Fruit fly (Drosophila melanogaster): Measurements from ENCODE around the gene Gip.
A peak's percentile ranks its signal among the peaks of the same experiment; 100 is the strongest.

Gene Gip

dm6 chrX:10324836-10325566 is 4.7 kb downstream of the Gip start:
- TF ChIP-seq cic (GFP tag; optimal IDR thresholded peaks at IDR 0.05) (no peak), tj (GFP tag; optimal IDR thresholded peaks at IDR 0.05) (peak; percentile 66), CG7045 (GFP tag; optimal IDR thresholded peaks at IDR 0.05) (no peak), pad (GFP tag; optimal IDR thresholded peaks at IDR 0.05) (no peak), Hr96 (GFP tag; optimal IDR thresholded peaks at IDR 0.05) (no peak), Clk (GFP tag; optimal IDR thresholded peaks at IDR 0.05) (no peak), CG7101 (tag; optimal IDR thresholded peaks at IDR 0.05) (peak; percentile 19), Mnt (GFP tag; optimal IDR thresholded peaks at IDR 0.05) (peak; percentile 9), cnc (optimal IDR thresholded peaks at IDR 0.05) (no peak), CG11617 (GFP tag; optimal IDR thresholded peaks at IDR 0.05) (peak; percentile 57), bab1 (GFP tag; optimal IDR thresholded peaks at IDR 0.05) (no peak), CG33017 (tag; optimal IDR thresholded peaks at IDR 0.05) (no peak), kay (GFP tag; ENCODE audit: borderline replicate concordance) (no peak), Crg-1 (GFP tag; optimal IDR thresholded peaks at IDR 0.05) (no peak), ovo (GFP tag; optimal IDR thresholded peaks at IDR 0.05) (peak; percentile 94), CG5204 (GFP tag; optimal IDR thresholded peaks at IDR 0.05) (peak; percentile 20), CG1620 (GFP tag; optimal IDR thresholded peaks at IDR 0.05) (peak; percentile 15), CG14711 (tag; optimal IDR thresholded peaks at IDR 0.05) (peak; percentile 9), toe (GFP tag; optimal IDR thresholded peaks at IDR 0.05) (no peak), CG12768 (GFP tag; optimal IDR thresholded peaks at IDR 0.05) (no peak)

- TF ChIP-seq Mnt (GFP tag; optimal IDR thresholded peaks at IDR 0.05) (no peak), CG7045 (GFP tag; optimal IDR thresholded peaks at IDR 0.05) (no peak), tj (GFP tag; optimal IDR thresholded peaks at IDR 0.05) (peak; percentile 73)
Observed at dm6 chrX:10322292-10322691, 7.4 kb downstream of the Gip start.

dm6 chrX:10320425-10320978 is 9.2 kb downstream of the Gip start:
- TF ChIP-seq cnc (optimal IDR thresholded peaks at IDR 0.05) (no peak), Clk (GFP tag; optimal IDR thresholded peaks at IDR 0.05) (no peak), pad (GFP tag; optimal IDR thresholded peaks at IDR 0.05) (no peak), CG11617 (GFP tag; optimal IDR thresholded peaks at IDR 0.05) (no peak), CG12768 (GFP tag; optimal IDR thresholded peaks at IDR 0.05) (no peak), Mnt (GFP tag; optimal IDR thresholded peaks at IDR 0.05) (no peak), tj (GFP tag; optimal IDR thresholded peaks at IDR 0.05) (no peak), kay (GFP tag; ENCODE audit: borderline replicate concordance) (no peak), toe (GFP tag; optimal IDR thresholded peaks at IDR 0.05) (no peak), Hr96 (GFP tag; optimal IDR thresholded peaks at IDR 0.05) (no peak), ovo (GFP tag; optimal IDR thresholded peaks at IDR 0.05) (no peak), cic (GFP tag; optimal IDR thresholded peaks at IDR 0.05) (no peak), CG7045 (GFP tag; optimal IDR thresholded peaks at IDR 0.05) (no peak), CG14711 (tag; optimal IDR thresholded peaks at IDR 0.05) (no peak), CG7101 (tag; optimal IDR thresholded peaks at IDR 0.05) (no peak), bab1 (GFP tag; optimal IDR thresholded peaks at IDR 0.05) (no peak), CG1620 (GFP tag; optimal IDR thresholded peaks at IDR 0.05) (no peak), CG33017 (tag; optimal IDR thresholded peaks at IDR 0.05) (no peak), CG5204 (GFP tag; optimal IDR thresholded peaks at IDR 0.05) (no peak)

dm6 chrX:10318962-10319571 is 10.6 kb downstream of the Gip start:
- no peak for TF ChIP-seq cnc (optimal IDR thresholded peaks at IDR 0.05)
- no peak for TF ChIP-seq Clk (GFP tag; optimal IDR thresholded peaks at IDR 0.05)
- no peak for TF ChIP-seq CG11617 (GFP tag; optimal IDR thresholded peaks at IDR 0.05)
- TF ChIP-seq CG7045 (GFP tag; optimal IDR thresholded peaks at IDR 0.05), result no peak
- TF ChIP-seq CG33017 (tag; optimal IDR thresholded peaks at IDR 0.05), result no peak
- peak; percentile 27 for TF ChIP-seq cic (GFP tag; optimal IDR thresholded peaks at IDR 0.05)
- TF ChIP-seq CG12768 (GFP tag; optimal IDR thresholded peaks at IDR 0.05), result no peak
- no peak for TF ChIP-seq kay (GFP tag; ENCODE audit: borderline replicate concordance)
- TF ChIP-seq toe (GFP tag; optimal IDR thresholded peaks at IDR 0.05), result no peak
- TF ChIP-seq CG5204 (GFP tag; optimal IDR thresholded peaks at IDR 0.05), result no peak
- TF ChIP-seq Mnt (GFP tag; optimal IDR thresholded peaks at IDR 0.05), result no peak
- no peak for TF ChIP-seq ovo (GFP tag; optimal IDR thresholded peaks at IDR 0.05)
- TF ChIP-seq Crg-1 (GFP tag; optimal IDR thresholded peaks at IDR 0.05), result no peak
- no peak for TF ChIP-seq CG7101 (tag; optimal IDR thresholded peaks at IDR 0.05)
- TF ChIP-seq Hr96 (GFP tag; optimal IDR thresholded peaks at IDR 0.05), result no peak
- peak; percentile 10 for TF ChIP-seq CG1620 (GFP tag; optimal IDR thresholded peaks at IDR 0.05)
- TF ChIP-seq pad (GFP tag; optimal IDR thresholded peaks at IDR 0.05), result peak; percentile 97
- no peak for TF ChIP-seq CG14711 (tag; optimal IDR thresholded peaks at IDR 0.05)
- peak; percentile 36 for TF ChIP-seq bab1 (GFP tag; optimal IDR thresholded peaks at IDR 0.05)
- TF ChIP-seq tj (GFP tag; optimal IDR thresholded peaks at IDR 0.05), result peak; percentile 71

dm6 chrX:10318416-10318961 is 11.2 kb downstream of the Gip start:
- TF ChIP-seq toe (GFP tag; optimal IDR thresholded peaks at IDR 0.05) (no peak), ovo (GFP tag; optimal IDR thresholded peaks at IDR 0.05) (no peak), CG14711 (tag; optimal IDR thresholded peaks at IDR 0.05) (no peak), cnc (optimal IDR thresholded peaks at IDR 0.05) (no peak), CG12768 (GFP tag; optimal IDR thresholded peaks at IDR 0.05) (no peak), Clk (GFP tag; optimal IDR thresholded peaks at IDR 0.05) (no peak), CG5204 (GFP tag; optimal IDR thresholded peaks at IDR 0.05) (no peak), CG33017 (tag; optimal IDR thresholded peaks at IDR 0.05) (no peak), CG7101 (tag; optimal IDR thresholded peaks at IDR 0.05) (no peak), CG7045 (GFP tag; optimal IDR thresholded peaks at IDR 0.05) (no peak), bab1 (GFP tag; optimal IDR thresholded peaks at IDR 0.05) (no peak), CG1620 (GFP tag; optimal IDR thresholded peaks at IDR 0.05) (no peak), Crg-1 (GFP tag; optimal IDR thresholded peaks at IDR 0.05) (no peak)

Measured in whole organism, adult.